Fruit fly (Drosophila melanogaster) whole organism, pupa: ENCODE measurements around the gene ebd2.

ENCODE experiments used
- CG10348 ChIP-seq: fragments of 200-800 bp; sonication (Bioruptor generic); IDR thresholded peaks from 2 replicates; pipeline ENCODE4 v1.3.6; 2022; ENCODE audit warnings: missing biosample characterization, missing genetic modification characterization
- CG12605 ChIP-seq: fragments of 200-800 bp; sonication (Bioruptor generic); IDR thresholded peaks from 2 replicates; pipeline ENCODE4 v1.3.6; 2022; ENCODE audit warnings: missing biosample characterization, missing genetic modification characterization
- CG13204 ChIP-seq: fragments of 200-800 bp; sonication (Bioruptor generic); optimal IDR thresholded peaks from 2 replicates; lab custom pipeline; 2018; ENCODE audit warnings: missing biosample characterization, mild to moderate bottlenecking, missing genetic modification characterization, moderate library complexity
- CG14655 ChIP-seq: fragments of 200-800 bp; sonication (Bioruptor generic); optimal IDR thresholded peaks from 3 replicates; lab custom pipeline; 2017; ENCODE audit warnings: mild to moderate bottlenecking, missing biosample characterization, missing genetic modification reagents, missing genetic modification characterization
- CG15710 ChIP-seq: fragments of 200-800 bp; sonication (Bioruptor generic); optimal IDR thresholded peaks from 2 replicates; lab custom pipeline; 2018; ENCODE audit warnings: missing biosample characterization, mild to moderate bottlenecking, missing genetic modification characterization, moderate library complexity
- CG17806 ChIP-seq: fragments of 200-800 bp; sonication (Bioruptor generic); optimal IDR thresholded peaks from 2 replicates; lab custom pipeline; 2018; ENCODE audit warnings: missing biosample characterization, mild to moderate bottlenecking, missing genetic modification characterization, moderate library complexity
- CG32121 ChIP-seq: fragments of 200-800 bp; sonication (Bioruptor generic); IDR thresholded peaks from 2 replicates; pipeline ENCODE4 v1.3.6; 2022; ENCODE audit warnings: missing biosample characterization, missing genetic modification characterization
- CG34367 ChIP-seq: fragments of 200-800 bp; sonication (Bioruptor generic); optimal IDR thresholded peaks from 2 replicates; lab custom pipeline; 2018; ENCODE audit warnings: missing biosample characterization, mild to moderate bottlenecking, missing genetic modification characterization
- CG4496 ChIP-seq: fragments of 200-800 bp; sonication (Bioruptor generic); IDR thresholded peaks from 3 replicates; pipeline ENCODE4 v1.3.6; 2022; ENCODE audit warnings: missing biosample characterization, missing genetic modification characterization
- CG8159 ChIP-seq: fragments of 200-800 bp; sonication (Bioruptor generic); optimal IDR thresholded peaks from 3 replicates; lab custom pipeline; 2018; ENCODE audit warnings: missing biosample characterization, mild to moderate bottlenecking, missing genetic modification characterization, moderate library complexity
- CG8301 ChIP-seq: fragments of 200-800 bp; sonication (Bioruptor generic); optimal IDR thresholded peaks from 2 replicates; lab custom pipeline; 2018; ENCODE audit warnings: missing biosample characterization, mild to moderate bottlenecking, missing genetic modification characterization
- CG9948 ChIP-seq: fragments of 200-800 bp; sonication (Bioruptor generic); optimal IDR thresholded peaks from 2 replicates; lab custom pipeline; 2018; ENCODE audit warnings: missing biosample characterization, mild to moderate bottlenecking, missing genetic modification characterization, moderate library complexity
- D1 ChIP-seq: fragments of 200-800 bp; sonication (Bioruptor generic); optimal IDR thresholded peaks from 2 replicates; lab custom pipeline; 2018; ENCODE audit warnings: missing biosample characterization, mild to moderate bottlenecking, missing genetic modification characterization, moderate library complexity
- EcR ChIP-seq: fragments of 200-800 bp; sonication (Bioruptor generic); optimal IDR thresholded peaks from 3 replicates; lab custom pipeline; 2019; ENCODE audit warnings: missing biosample characterization, missing genetic modification characterization, mild to moderate bottlenecking, moderate library complexity, missing genetic modification reagents
- Ets98B ChIP-seq: fragments of 200-800 bp; sonication (Bioruptor generic); IDR thresholded peaks from 2 replicates; pipeline ENCODE4 v1.3.6; 2022; ENCODE audit warnings: missing biosample characterization, missing genetic modification characterization
- Pif1A ChIP-seq: fragments of 200-800 bp; sonication (Bioruptor generic); optimal IDR thresholded peaks from 3 replicates; lab custom pipeline; 2016; ENCODE audit warnings: missing biosample characterization, missing genetic modification characterization
- Pif1B ChIP-seq: fragments of 200-800 bp; sonication (Bioruptor generic); optimal IDR thresholded peaks from 3 replicates; lab custom pipeline; 2016; ENCODE audit warnings: missing biosample characterization, missing genetic modification characterization
- Snoo ChIP-seq: fragments of 200-800 bp; sonication (Bioruptor generic); optimal IDR thresholded peaks from 3 replicates; lab custom pipeline; 2017; ENCODE audit warnings: missing biosample characterization, mild to moderate bottlenecking, missing genetic modification characterization, inconsistent platforms
- fd96Ca ChIP-seq: fragments of 200-800 bp; sonication (Bioruptor generic); IDR thresholded peaks from 3 replicates; pipeline ENCODE4 v1.3.6; 2022; ENCODE audit warnings: missing biosample characterization, missing genetic modification characterization
- gl ChIP-seq: fragments of 200-800 bp; sonication (Bioruptor generic); optimal IDR thresholded peaks from 2 replicates; lab custom pipeline; 2018; ENCODE audit warnings: missing biosample characterization, mild to moderate bottlenecking, missing genetic modification characterization
- rn ChIP-seq: fragments of 200-800 bp; sonication (Bioruptor generic); IDR thresholded peaks from 2 replicates; pipeline ENCODE4 v1.3.6; 2022; ENCODE audit warnings: missing biosample characterization, missing genetic modification characterization

Gene ebd2

DNA sequence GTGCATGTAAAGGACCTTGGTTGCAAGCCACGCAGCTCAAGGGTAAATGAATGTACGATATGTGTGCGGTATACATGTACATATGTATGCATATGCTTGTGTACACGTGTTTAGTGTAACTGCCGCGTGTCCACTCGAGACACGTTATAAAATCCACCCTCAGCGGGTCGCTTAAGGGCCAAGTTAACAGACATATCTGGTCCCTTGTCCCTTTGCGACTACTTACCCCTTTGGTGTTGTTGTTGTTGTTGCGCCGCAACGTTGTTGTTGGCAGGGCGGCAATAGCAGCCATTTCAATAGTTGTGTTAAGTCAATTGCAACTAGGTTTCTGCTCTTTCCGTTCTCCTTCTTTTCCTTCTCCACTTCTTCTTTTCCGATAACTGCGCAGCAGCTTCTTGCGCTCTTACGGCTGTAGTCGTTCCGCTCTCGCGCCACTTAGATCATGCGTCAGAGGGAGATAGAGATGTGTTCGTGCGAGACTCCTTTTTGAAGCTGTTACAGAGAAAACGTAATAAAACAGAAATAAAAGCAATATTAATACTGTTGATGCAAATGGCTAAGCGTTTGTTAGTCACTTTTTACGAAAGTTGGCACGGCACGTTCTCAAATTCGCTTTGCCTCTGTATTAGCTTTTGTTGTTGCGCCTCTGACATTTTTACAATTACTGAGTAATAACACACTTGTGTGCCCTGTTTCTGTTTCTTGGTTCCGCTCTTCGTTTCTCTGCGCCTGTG is 2.5 kb downstream of the ebd2 start:
- no peak for TF ChIP-seq CG17806
- no peak for TF ChIP-seq CG14655 (GFP tag; lab: Kevin White, UChicago)
- TF ChIP-seq CG15710 (tag; lab: Kevin White, UChicago): no peak
- no peak for TF ChIP-seq Pif1A (GFP tag; lab: Kevin White, UChicago)
- TF ChIP-seq CG8301: no peak

DNA sequence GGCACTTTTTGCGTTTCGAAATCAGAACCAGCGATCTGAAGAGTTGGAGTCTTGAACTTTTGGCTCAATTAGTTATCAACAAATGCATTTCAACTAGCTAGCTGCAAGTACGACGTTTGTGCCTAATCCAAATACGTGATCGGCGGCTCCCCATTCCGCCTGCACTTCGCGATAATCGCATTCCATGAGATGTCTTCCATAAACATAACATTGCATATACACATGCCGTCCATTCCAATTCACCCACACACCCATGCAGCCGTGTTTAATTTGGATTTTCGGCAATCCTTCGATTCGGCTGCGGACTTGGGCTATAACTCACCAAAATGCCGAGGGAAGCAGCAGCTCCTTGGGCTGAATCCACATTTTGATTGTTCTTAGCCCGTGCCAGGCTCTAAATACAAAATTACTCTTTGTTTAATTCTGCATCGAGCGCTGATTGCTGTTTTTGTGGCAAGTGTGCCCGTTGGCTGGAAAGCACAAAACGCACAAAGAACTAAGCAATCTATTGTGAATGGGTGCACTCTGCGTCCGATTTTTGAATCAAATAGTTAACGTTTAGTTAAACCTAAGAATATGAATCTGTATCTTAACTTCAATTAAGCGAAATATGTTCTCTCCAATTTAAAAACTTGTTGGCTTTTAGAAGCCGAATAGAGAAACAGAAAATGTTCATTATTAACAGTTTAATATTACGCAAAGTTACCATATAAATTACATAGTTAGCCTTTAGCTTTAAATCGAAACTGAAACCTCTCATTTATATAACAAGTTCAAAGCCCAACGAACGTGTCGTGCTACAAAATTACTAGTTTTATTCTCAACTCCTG is 5.6 kb downstream of the ebd2 start, which contains the start of the genes Tbc1d8-9 and CG32436:
Tbc1d8-9 (minus strand) TSS at position 463 of the 830 bp plus-strand sequence.
CG32436 (plus strand) TSS at position 780 of the 830 bp plus-strand sequence.
- TF ChIP-seq CG14655 (GFP tag; lab: Kevin White, UChicago) (no peak), Pif1A (GFP tag; lab: Kevin White, UChicago) (no peak), CG4496 (GFP tag; lab: Robert Waterston, UW) (peak; percentile 56; the same call in 2 of the 3 replicates), CG12605 (GFP tag; lab: Robert Waterston, UW) (peak; percentile 47; the same call in 1 of the 2 replicates), CG10348 (GFP tag; lab: Robert Waterston, UW) (no peak), CG8301 (no peak), CG13204 (GFP tag; lab: Kevin White, UChicago) (no peak), CG15710 (tag; lab: Kevin White, UChicago) (no peak), Ets98B (GFP tag; lab: Robert Waterston, UW) (peak; percentile 59; the same call in 1 of the 2 replicates), gl (tag; lab: Kevin White, UChicago) (no peak), CG32121 (peak; percentile 70), EcR (GFP tag; lab: Kevin White, UChicago) (peak; percentile 8), fd96Ca (GFP tag; lab: Robert Waterston, UW) (peak; percentile 66; the same call in 1 of the 3 replicates), CG9948 (tag; lab: Kevin White, UChicago) (no peak)
- TF ChIP-seq, all 21 proteins: peak for 6

DNA sequence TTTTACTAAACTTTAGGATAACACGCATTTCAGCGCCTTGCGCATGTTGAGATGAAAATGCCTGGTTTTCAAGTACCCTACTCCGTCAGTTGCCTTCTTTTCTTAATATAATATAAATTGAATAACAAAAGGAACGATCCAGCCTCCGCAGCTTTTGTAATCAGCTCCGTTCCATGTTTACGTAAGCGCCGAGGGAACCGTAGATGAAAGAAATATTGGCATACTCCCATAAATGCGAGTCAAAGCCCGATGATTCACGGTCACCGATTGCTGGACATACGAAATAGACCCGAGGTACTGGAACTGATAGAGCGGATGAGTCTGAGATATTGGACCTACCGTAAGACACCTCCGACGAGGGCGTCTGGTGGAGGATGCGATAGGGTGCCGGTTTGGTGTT is 6.5 kb downstream of the ebd2 start:
- TF ChIP-seq CG17806: no peak
- no peak for TF ChIP-seq D1 (tag; lab: Kevin White, UChicago)
- no peak for TF ChIP-seq Pif1B (GFP tag; lab: Kevin White, UChicago)
- no peak for TF ChIP-seq Pif1A (GFP tag; lab: Kevin White, UChicago)
- peak; percentile 77 for TF ChIP-seq EcR (GFP tag; lab: Kevin White, UChicago)
- TF ChIP-seq CG10348 (GFP tag; lab: Robert Waterston, UW): no peak
- TF ChIP-seq, all 21 proteins: peak for 1

DNA sequence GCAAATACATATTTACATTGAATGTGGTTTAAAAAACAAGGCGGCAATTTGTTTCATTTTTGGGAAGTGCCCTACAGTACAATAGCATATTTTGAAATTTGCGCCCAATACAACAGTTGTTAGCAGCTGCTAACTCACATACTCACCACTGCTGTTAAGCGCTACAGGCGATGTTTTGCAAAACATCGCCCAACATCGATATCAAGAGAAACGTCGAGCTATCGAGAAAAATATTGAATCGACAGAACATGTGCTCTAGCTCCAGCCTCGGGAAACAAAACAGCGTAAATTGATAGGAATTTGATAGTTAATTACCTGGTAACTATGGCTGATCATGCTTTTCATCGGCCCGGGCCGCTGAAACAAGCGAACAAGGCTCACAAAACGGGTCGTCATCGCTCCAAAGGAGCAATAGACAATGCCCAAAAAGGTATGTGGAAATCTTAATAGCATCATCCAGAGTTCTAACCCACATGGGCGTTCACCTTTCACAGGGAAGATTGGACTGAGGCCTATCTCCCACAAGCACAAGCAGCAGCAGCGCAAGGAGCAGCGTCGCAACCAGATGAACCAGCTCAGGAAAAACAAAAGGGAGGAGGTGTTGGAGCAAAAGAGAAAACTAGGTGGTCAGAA is 14.0 kb downstream of the ebd2 start, which contains the start of gene Tsr1:
Tsr1 (plus strand) TSS at position 217 of the 633 bp plus-strand sequence.
- TF ChIP-seq CG32121: no peak
- no peak for TF ChIP-seq D1 (tag; lab: Kevin White, UChicago)
- TF ChIP-seq CG8301: no peak
- TF ChIP-seq CG10348 (GFP tag; lab: Robert Waterston, UW): no peak
- TF ChIP-seq CG12605 (GFP tag; lab: Robert Waterston, UW): no peak
- no peak for TF ChIP-seq gl (tag; lab: Kevin White, UChicago)
- TF ChIP-seq Pif1A (GFP tag; lab: Kevin White, UChicago): no peak
- TF ChIP-seq Pif1B (GFP tag; lab: Kevin White, UChicago): no peak
- TF ChIP-seq fd96Ca (GFP tag; lab: Robert Waterston, UW): no peak
- TF ChIP-seq CG4496 (GFP tag; lab: Robert Waterston, UW): no peak
- no peak for TF ChIP-seq CG9948 (tag; lab: Kevin White, UChicago)
- TF ChIP-seq rn: no peak
- no peak for TF ChIP-seq Ets98B (GFP tag; lab: Robert Waterston, UW)
- TF ChIP-seq CG8159 (tag; lab: Kevin White, UChicago): no peak
- TF ChIP-seq CG34367 (tag; lab: Kevin White, UChicago): no peak
- no peak for TF ChIP-seq CG13204 (GFP tag; lab: Kevin White, UChicago)
- no peak for TF ChIP-seq CG17806
- no peak for TF ChIP-seq Snoo

DNA sequence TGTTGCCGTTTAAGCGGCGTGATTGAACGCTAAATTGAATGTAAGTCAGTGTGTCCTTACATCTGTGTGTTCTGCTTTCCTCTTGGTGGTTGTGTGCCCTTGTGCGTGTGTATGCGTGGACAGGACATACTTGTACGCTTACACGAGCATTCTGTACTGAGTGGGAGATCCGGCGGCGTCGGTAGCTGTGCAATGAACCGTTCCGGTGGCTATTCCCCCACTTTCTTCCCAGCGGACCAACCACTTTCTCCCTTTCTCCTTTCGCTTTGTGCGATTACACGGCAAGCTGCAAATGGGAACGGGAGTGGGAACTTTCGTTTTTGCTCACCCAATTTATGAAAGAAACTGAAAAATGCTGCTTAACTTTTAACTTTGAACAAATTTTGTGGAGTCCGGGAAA is 24.4 kb downstream of the ebd2 start:
- TF ChIP-seq EcR (GFP tag; lab: Kevin White, UChicago) (no peak), Pif1A (GFP tag; lab: Kevin White, UChicago) (no peak), CG8301 (no peak)
